Fruit fly (Drosophila melanogaster): ENCODE data around the gene wg.

dm6 chr2L:7261989-7262388 is 45.0 kb upstream of the wg start:
- TF ChIP-seq D1 (tag; optimal IDR thresholded peaks at IDR 0.05): no peak
- TF ChIP-seq CG12605 (GFP tag; IDR thresholded peaks at IDR 0.05): no peak
- no peak for TF ChIP-seq CG10348 (GFP tag; IDR thresholded peaks at IDR 0.05)
- no peak for TF ChIP-seq Ets98B (GFP tag; IDR thresholded peaks at IDR 0.05)
- no peak for TF ChIP-seq Pif1B (GFP tag; optimal IDR thresholded peaks at IDR 0.05)
